Fruit fly (Drosophila melanogaster): ENCODE results near the gene papi.

- TF ChIP-seq sage (GFP tag; optimal IDR thresholded peaks at IDR 0.05) (no peak), foxo (GFP tag; optimal IDR thresholded peaks at IDR 0.05) (no peak)
Observed at dm6 chr2L:2269040-2269439, 48.5 kb downstream of the papi start, which contains the start of gene CG17242.
